Worm (Caenorhabditis elegans) whole organism, L3 larva: ENCODE measurements around the gene dct-17.
A peak's percentile ranks its signal among the peaks of the same experiment; 100 is the strongest.

Experiments used
- ZK546.5 ChIP-seq: sonication (generic microtip); optimal IDR thresholded peaks from 2 replicates; lab custom pipeline; 2017; ENCODE audit warnings: missing biosample characterization, missing genetic modification characterization
- aly-2 ChIP-seq: fragments of 150-350 bp; optimal IDR thresholded peaks from 2 replicates; lab custom pipeline; 2014; ENCODE audit warnings: missing biosample characterization, missing genetic modification characterization
- ama-1 ChIP-seq: fragments of 150-350 bp; optimal IDR thresholded peaks from 2 replicates; lab custom pipeline; 2018
- ceh-28 ChIP-seq: fragments of 150-350 bp; optimal IDR thresholded peaks from 2 replicates; lab custom pipeline; 2014; ENCODE audit warnings: missing biosample characterization, missing genetic modification reagents, missing genetic modification characterization
- ceh-82 ChIP-seq: fragments of 150-350 bp; optimal IDR thresholded peaks from 2 replicates; lab custom pipeline; 2014; ENCODE audit warnings: missing biosample characterization, missing genetic modification characterization
- daf-12 ChIP-seq: fragments of 150-350 bp; optimal IDR thresholded peaks from 2 replicates; lab custom pipeline; 2014; ENCODE audit warnings: missing biosample characterization, missing genetic modification reagents, missing genetic modification characterization
- egl-27 ChIP-seq: sonication (generic microtip); optimal IDR thresholded peaks from 4 replicates; lab custom pipeline; 2017; ENCODE audit warnings: missing biosample characterization, missing genetic modification reagents, missing genetic modification characterization
- egl-5 ChIP-seq: fragments of 150-350 bp; optimal IDR thresholded peaks from 2 replicates; lab custom pipeline; 2017; ENCODE audit warnings: missing biosample characterization, missing genetic modification reagents, missing genetic modification characterization, inconsistent platforms
- elt-2 ChIP-seq: sonication (generic microtip); optimal IDR thresholded peaks from 2 replicates; lab custom pipeline; 2016; ENCODE audit warnings: missing genetic modification reagents, mild to moderate bottlenecking, missing genetic modification characterization, missing compliant biosample characterization
- elt-3 ChIP-seq, 3 experiments: fragments of 150-350 bp in 1 of 3; sonication (generic microtip) in 2 of 3; optimal IDR thresholded peaks; 2 replicates in 2 of 3; 4 replicates in 1 of 3; lab custom pipeline; 2014 to 2017; ENCODE audit warnings: missing biosample characterization in 3 of 3, missing genetic modification characterization in 3 of 3
- eor-1 ChIP-seq, 2 experiments: fragments of 150-350 bp; optimal IDR thresholded peaks; 2 replicates each; lab custom pipeline; 2014 to 2018; ENCODE audit warnings: missing biosample characterization in 2 of 2, missing genetic modification characterization in 2 of 2
- fkh-10 ChIP-seq: sonication (generic microtip); optimal IDR thresholded peaks from 2 replicates; lab custom pipeline; 2017; ENCODE audit warnings: missing biosample characterization, missing genetic modification reagents, missing genetic modification characterization
- fkh-2 ChIP-seq: fragments of 150-350 bp; optimal IDR thresholded peaks from 2 replicates; lab custom pipeline; 2014; ENCODE audit warnings: missing biosample characterization, missing genetic modification reagents, missing genetic modification characterization
- fos-1 ChIP-seq: fragments of 150-350 bp; optimal IDR thresholded peaks from 2 replicates; lab custom pipeline; 2014; ENCODE audit warnings: missing biosample characterization, missing genetic modification characterization
- jun-1 ChIP-seq: fragments of 150-350 bp; optimal IDR thresholded peaks from 2 replicates; lab custom pipeline; 2014; ENCODE audit warnings: missing biosample characterization, missing genetic modification reagents, missing genetic modification characterization
- lin-39 ChIP-seq: fragments of 150-350 bp; optimal IDR thresholded peaks from 2 replicates; lab custom pipeline; 2018; ENCODE audit warnings: missing biosample characterization, missing genetic modification reagents, missing genetic modification characterization
- lsy-12 ChIP-seq: sonication (generic microtip); optimal IDR thresholded peaks from 2 replicates; lab custom pipeline; 2016; ENCODE audit warnings: mild to moderate bottlenecking, missing genetic modification characterization, missing compliant biosample characterization
- mdl-1 ChIP-seq: fragments of 150-350 bp; optimal IDR thresholded peaks from 2 replicates; lab custom pipeline; 2014; ENCODE audit warnings: missing biosample characterization, missing genetic modification characterization
- mml-1 ChIP-seq: fragments of 150-350 bp; sonication (generic microtip); optimal IDR thresholded peaks from 3 replicates; lab custom pipeline; 2014; ENCODE audit warnings: missing biosample characterization, missing genetic modification characterization
- nhr-12 ChIP-seq: fragments of 150-350 bp; optimal IDR thresholded peaks from 2 replicates; lab custom pipeline; 2014; ENCODE audit warnings: missing biosample characterization, missing genetic modification characterization
- nhr-23 ChIP-seq: fragments of 150-350 bp; optimal IDR thresholded peaks from 2 replicates; lab custom pipeline; 2014; ENCODE audit warnings: missing biosample characterization, missing genetic modification reagents, missing genetic modification characterization
- nhr-237 ChIP-seq: fragments of 150-350 bp; optimal IDR thresholded peaks from 2 replicates; lab custom pipeline; 2014; ENCODE audit warnings: missing biosample characterization, missing genetic modification characterization
- nhr-25 ChIP-seq: sonication (generic microtip); optimal IDR thresholded peaks from 2 replicates; lab custom pipeline; 2017; ENCODE audit warnings: missing biosample characterization, missing genetic modification characterization
- nhr-28 ChIP-seq: fragments of 150-350 bp; optimal IDR thresholded peaks from 2 replicates; lab custom pipeline; 2014; ENCODE audit warnings: missing biosample characterization, missing genetic modification characterization
- nhr-43 ChIP-seq: sonication (generic microtip); optimal IDR thresholded peaks from 2 replicates; lab custom pipeline; 2016; ENCODE audit warnings: mild to moderate bottlenecking, missing genetic modification characterization, missing compliant biosample characterization; ENCODE audit not compliant: poor library complexity, severe bottlenecking
- nhr-67 ChIP-seq: fragments of 150-350 bp; optimal IDR thresholded peaks from 2 replicates; lab custom pipeline; 2014; ENCODE audit warnings: missing biosample characterization, missing genetic modification characterization
- nhr-77 ChIP-seq: fragments of 150-350 bp; optimal IDR thresholded peaks from 2 replicates; lab custom pipeline; 2014; ENCODE audit warnings: missing biosample characterization, missing genetic modification characterization
- pha-4 ChIP-seq: fragments of 150-350 bp; optimal IDR thresholded peaks from 2 replicates; lab custom pipeline; 2014; ENCODE audit warnings: missing biosample characterization, missing genetic modification reagents, missing genetic modification characterization
- pqm-1 ChIP-seq: fragments of 150-350 bp; optimal IDR thresholded peaks from 2 replicates; lab custom pipeline; 2017; ENCODE audit warnings: missing biosample characterization, missing genetic modification characterization, inconsistent platforms
- sea-2 ChIP-seq: fragments of 150-350 bp; sonication (generic microtip); optimal IDR thresholded peaks from 4 replicates; lab custom pipeline; 2014; ENCODE audit warnings: missing biosample characterization, missing genetic modification reagents, missing genetic modification characterization
- skn-1 ChIP-seq: fragments of 150-350 bp; optimal IDR thresholded peaks from 2 replicates; lab custom pipeline; 2014; ENCODE audit warnings: missing biosample characterization, missing genetic modification characterization
- snpc-4 ChIP-seq: fragments of 150-350 bp; optimal IDR thresholded peaks from 2 replicates; lab custom pipeline; 2014; ENCODE audit warnings: missing biosample characterization, missing genetic modification characterization
- unc-39 ChIP-seq: sonication (generic microtip); optimal IDR thresholded peaks from 4 replicates; lab custom pipeline; 2017; ENCODE audit warnings: missing biosample characterization, missing genetic modification characterization
- zag-1 ChIP-seq: fragments of 150-350 bp; optimal IDR thresholded peaks from 2 replicates; lab custom pipeline; 2014; ENCODE audit warnings: missing biosample characterization, missing genetic modification characterization
- ztf-11 ChIP-seq: fragments of 150-350 bp; optimal IDR thresholded peaks from 2 replicates; lab custom pipeline; 2014; ENCODE audit warnings: missing biosample characterization, missing genetic modification characterization
- ztf-4 ChIP-seq: fragments of 150-350 bp; optimal IDR thresholded peaks from 2 replicates; lab custom pipeline; 2014; ENCODE audit warnings: missing biosample characterization, missing genetic modification characterization

dct-17 gene

ce11 chrV:13753481-13753880, 22.9 kb upstream of the dct-17 start, which contains the start of gene F20G2.1:
Gene F20G2.1, minus strand, starts transcription at chrV:13753581.
- no peak for TF ChIP-seq fos-1 (tag; lab: Kevin White, UChicago)
- TF ChIP-seq ceh-82 (tag; lab: Kevin White, UChicago), result no peak
- TF ChIP-seq nhr-12 (tag; lab: Kevin White, UChicago), result no peak
- TF ChIP-seq aly-2, result no peak
- no peak for TF ChIP-seq lsy-12 (tag; lab: Kevin White, UChicago)
- TF ChIP-seq nhr-25 (tag; lab: Kevin White, UChicago), result no peak
- TF ChIP-seq nhr-77 (tag; lab: Kevin White, UChicago), result no peak
- TF ChIP-seq fkh-2 (tag; lab: Kevin White, UChicago), result no peak
- no peak for TF ChIP-seq elt-2 (tag; lab: Kevin White, UChicago)
- TF ChIP-seq nhr-23 (tag; lab: Kevin White, UChicago), result no peak
- no peak for TF ChIP-seq daf-12 (tag; lab: Kevin White, UChicago)
- TF ChIP-seq unc-39 (tag; lab: Kevin White, UChicago), result no peak
- no peak for TF ChIP-seq eor-1 (tag; optimal IDR thresholded peaks at IDR 0.05; lab: Kevin White, UChicago)
- TF ChIP-seq egl-5 (tag; lab: Kevin White, UChicago), result no peak
- TF ChIP-seq nhr-67 (tag; lab: Kevin White, UChicago), result no peak

- TF ChIP-seq elt-3 (tag; optimal IDR thresholded peaks at IDR 0.05; lab: Kevin White, UChicago) (no peak), pqm-1 (tag; lab: Kevin White, UChicago) (peak; percentile 40), elt-2 (tag; lab: Kevin White, UChicago) (peak; percentile 71)
Observed at ce11 chrV:13751811-13752210, 21.2 kb upstream of the dct-17 start, which contains the start of gene cld-9. Gene cld-9, minus strand, starts transcription at chrV:13751891.

- TF ChIP-seq elt-3 (tag; optimal IDR thresholded peaks at IDR 0.05; lab: Kevin White, UChicago) (no peak), mml-1 (tag; lab: Kevin White, UChicago) (no peak), ztf-11 (tag; lab: Kevin White, UChicago) (no peak), nhr-237 (tag; lab: Kevin White, UChicago) (no peak), sea-2 (no peak), egl-27 (no peak), skn-1 (tag; lab: Kevin White, UChicago) (no peak), nhr-23 (tag; lab: Kevin White, UChicago) (no peak), nhr-67 (tag; lab: Kevin White, UChicago) (no peak), ceh-28 (no peak), snpc-4 (no peak), lsy-12 (tag; lab: Kevin White, UChicago) (no peak), fos-1 (tag; lab: Kevin White, UChicago) (no peak), ama-1 (no peak)
Observed at ce11 chrV:13748658-13749057, 18.1 kb upstream of the dct-17 start, which contains the start of gene F35E12.10. Gene F35E12.10, minus strand, starts transcription at chrV:13748758.

- peak; percentile 49 for TF ChIP-seq jun-1 (tag; lab: Kevin White, UChicago)
- TF ChIP-seq pqm-1 (tag; lab: Kevin White, UChicago), result peak; percentile 94
- peak; percentile 95 for TF ChIP-seq elt-2 (tag; lab: Kevin White, UChicago)
- TF ChIP-seq egl-5 (tag; lab: Kevin White, UChicago), result no peak
- TF ChIP-seq eor-1 (tag; optimal IDR thresholded peaks at IDR 0.05; lab: Kevin White, UChicago), result no peak
- TF ChIP-seq pha-4 (tag; lab: Kevin White, UChicago), result peak; percentile 61
Observed at ce11 chrV:13744901-13745300, 14.3 kb upstream of the dct-17 start, which contains the start of gene F35E12.9. Gene F35E12.9, minus strand, starts transcription at chrV:13745127.

ce11 chrV:13739901-13740300, 9.3 kb upstream of the dct-17 start:
- TF ChIP-seq mdl-1 (tag; lab: Kevin White, UChicago), result no peak
- TF ChIP-seq pqm-1 (tag; lab: Kevin White, UChicago), result peak; percentile 80
- no peak for TF ChIP-seq ZK546.5 (tag; lab: Kevin White, UChicago)
- peak; percentile 86 for TF ChIP-seq elt-2 (tag; lab: Kevin White, UChicago)
- no peak for TF ChIP-seq egl-5 (tag; lab: Kevin White, UChicago)
- TF ChIP-seq ztf-4 (tag; lab: Kevin White, UChicago), result no peak
- TF ChIP-seq lin-39, result no peak
- TF ChIP-seq lsy-12 (tag; lab: Kevin White, UChicago), result no peak

- TF ChIP-seq ZK546.5 (tag; lab: Kevin White, UChicago), result no peak
- no peak for TF ChIP-seq eor-1 (tag; optimal IDR thresholded peaks at IDR 0.05; lab: Kevin White, UChicago)
- no peak for TF ChIP-seq nhr-77 (tag; lab: Kevin White, UChicago)
- TF ChIP-seq egl-27, result no peak
- TF ChIP-seq zag-1, result no peak
- TF ChIP-seq fkh-10, result no peak
- no peak for TF ChIP-seq nhr-12 (tag; lab: Kevin White, UChicago)
- TF ChIP-seq nhr-43 (tag; lab: Kevin White, UChicago), result no peak
- TF ChIP-seq lsy-12 (tag; lab: Kevin White, UChicago), result no peak
- no peak for TF ChIP-seq skn-1 (tag; lab: Kevin White, UChicago)
- TF ChIP-seq egl-5 (tag; lab: Kevin White, UChicago), result no peak
- no peak for TF ChIP-seq unc-39 (tag; lab: Kevin White, UChicago)
- TF ChIP-seq sea-2, result no peak
- no peak for TF ChIP-seq ceh-82 (tag; lab: Kevin White, UChicago)
- no peak for TF ChIP-seq fos-1 (tag; lab: Kevin White, UChicago)
- TF ChIP-seq nhr-28, result no peak
Observed at ce11 chrV:13738374-13738773, 7.8 kb upstream of the dct-17 start, which contains the start of gene irg-5. Gene irg-5, minus strand, starts transcription at chrV:13738474.
